Fruit fly (Drosophila melanogaster) whole organism, prepupa: Measurements from ENCODE around the gene CG17571.
A peak's percentile ranks its signal among the peaks of the same experiment; 100 is the strongest.

Experiments
- Blimp-1 ChIP-seq: fragments of 200-800 bp; sonication (Bioruptor generic); optimal IDR thresholded peaks from 3 replicates; lab custom pipeline; 2017; ENCODE audit warnings: missing biosample characterization, missing genetic modification characterization, mild to moderate bottlenecking, moderate library complexity, missing genetic modification reagents
- CG10631 ChIP-seq: fragments of 200-800 bp; sonication (Bioruptor generic); optimal IDR thresholded peaks from 2 replicates; lab custom pipeline; 2016; ENCODE audit warnings: missing biosample characterization, missing genetic modification characterization
- CG10669 ChIP-seq: fragments of 200-800 bp; sonication (Bioruptor generic); optimal IDR thresholded peaks from 3 replicates; lab custom pipeline; 2018; ENCODE audit warnings: missing biosample characterization, mild to moderate bottlenecking, missing genetic modification characterization, moderate library complexity
- CG11294 ChIP-seq: fragments of 200-800 bp; sonication (Bioruptor generic); IDR thresholded peaks from 2 replicates; pipeline ENCODE4 v1.3.6; 2022; ENCODE audit warnings: missing biosample characterization, missing genetic modification characterization
- CG11762 ChIP-seq: fragments of 200-800 bp; sonication (Bioruptor generic); optimal IDR thresholded peaks from 3 replicates; lab custom pipeline; 2016; ENCODE audit warnings: missing biosample characterization, missing genetic modification characterization; ENCODE audit not compliant: insufficient read depth
- CG11902 ChIP-seq: fragments of 200-800 bp; sonication (Bioruptor generic); optimal IDR thresholded peaks from 3 replicates; lab custom pipeline; 2016; ENCODE audit warnings: missing biosample characterization, missing genetic modification characterization
- CG15336 ChIP-seq: fragments of 200-800 bp; sonication (Bioruptor generic); IDR thresholded peaks from 2 replicates; pipeline ENCODE4 v1.3.6; 2022; ENCODE audit warnings: missing biosample characterization, missing genetic modification characterization
- CG1621 ChIP-seq: fragments of 200-800 bp; sonication (Bioruptor generic); optimal IDR thresholded peaks from 3 replicates; lab custom pipeline; 2018; ENCODE audit warnings: missing biosample characterization, mild to moderate bottlenecking, missing genetic modification characterization
- CG16779 ChIP-seq: fragments of 200-800 bp; sonication (Bioruptor generic); optimal IDR thresholded peaks from 3 replicates; lab custom pipeline; 2017; ENCODE audit warnings: missing biosample characterization, mild to moderate bottlenecking, missing genetic modification characterization
- CG31627 ChIP-seq: fragments of 200-800 bp; sonication (Bioruptor generic); optimal IDR thresholded peaks from 3 replicates; lab custom pipeline; 2016; ENCODE audit warnings: missing biosample characterization, missing genetic modification characterization
- CG32006 ChIP-seq: fragments of 200-800 bp; sonication (Bioruptor generic); optimal IDR thresholded peaks from 3 replicates; lab custom pipeline; 2017; ENCODE audit warnings: missing biosample characterization, mild to moderate bottlenecking, missing genetic modification characterization
- CG34406 ChIP-seq: fragments of 200-800 bp; sonication (Bioruptor generic); optimal IDR thresholded peaks from 3 replicates; lab custom pipeline; 2016; ENCODE audit warnings: missing biosample characterization, missing genetic modification characterization
- CG3919 ChIP-seq: fragments of 200-800 bp; sonication (Bioruptor generic); optimal IDR thresholded peaks from 3 replicates; lab custom pipeline; 2016; ENCODE audit warnings: missing biosample characterization, missing genetic modification characterization
- CG4318 ChIP-seq: fragments of 200-800 bp; sonication (Bioruptor generic); optimal IDR thresholded peaks from 3 replicates; lab custom pipeline; 2017; ENCODE audit warnings: missing biosample characterization, mild to moderate bottlenecking, missing genetic modification characterization
- CG6163 ChIP-seq: fragments of 200-800 bp; sonication (Bioruptor generic); IDR thresholded peaks from 3 replicates; pipeline ENCODE4 v1.3.6; 2022; ENCODE audit warnings: missing biosample characterization, missing genetic modification characterization
- CG6276 ChIP-seq: fragments of 200-800 bp; sonication (Bioruptor generic); optimal IDR thresholded peaks from 2 replicates; lab custom pipeline; 2017; ENCODE audit warnings: missing biosample characterization, mild to moderate bottlenecking, missing genetic modification characterization
- CG6792 ChIP-seq: fragments of 200-800 bp; sonication (Bioruptor generic); optimal IDR thresholded peaks from 3 replicates; lab custom pipeline; 2016; ENCODE audit warnings: missing biosample characterization, missing genetic modification characterization
- CG6808 ChIP-seq: fragments of 200-800 bp; sonication (Bioruptor generic); optimal IDR thresholded peaks from 3 replicates; lab custom pipeline; 2017; ENCODE audit warnings: missing biosample characterization, missing genetic modification characterization, mild to moderate bottlenecking, moderate library complexity, missing genetic modification reagents
- CG7368 ChIP-seq: fragments of 200-800 bp; sonication (Bioruptor generic); optimal IDR thresholded peaks from 3 replicates; lab custom pipeline; 2016; ENCODE audit warnings: missing biosample characterization, missing genetic modification characterization
- CG8119 ChIP-seq: fragments of 200-800 bp; sonication (Bioruptor generic); IDR thresholded peaks from 3 replicates; pipeline ENCODE4 v1.3.6; 2022; ENCODE audit warnings: missing biosample characterization, missing genetic modification characterization
- CG8319 ChIP-seq: fragments of 200-800 bp; sonication (Bioruptor generic); optimal IDR thresholded peaks from 3 replicates; lab custom pipeline; 2016; ENCODE audit warnings: missing biosample characterization, missing genetic modification characterization
- CG8632 ChIP-seq: fragments of 200-800 bp; sonication (Bioruptor generic); optimal IDR thresholded peaks from 3 replicates; lab custom pipeline; 2016; ENCODE audit warnings: missing biosample characterization, missing genetic modification characterization
- Eip75B ChIP-seq: fragments of 200-800 bp; sonication (Bioruptor generic); optimal IDR thresholded peaks from 3 replicates; lab custom pipeline; 2016; ENCODE audit warnings: missing biosample characterization, missing genetic modification characterization
- Eip78C ChIP-seq: fragments of 200-800 bp; sonication (Bioruptor generic); peaks from one replicate; lab custom pipeline; 2016; ENCODE audit warnings: missing biosample characterization, missing genetic modification characterization
- Eip93F ChIP-seq: fragments of 200-800 bp; sonication (Bioruptor generic); optimal IDR thresholded peaks from 2 replicates; lab custom pipeline; 2016; ENCODE audit warnings: missing biosample characterization, mild to moderate bottlenecking, missing genetic modification characterization
- Gug ChIP-seq: fragments of 200-800 bp; sonication (Bioruptor generic); IDR thresholded peaks from 2 replicates; pipeline ENCODE4 v1.3.6; 2022; ENCODE audit warnings: missing biosample characterization, missing genetic modification characterization
- Hr38 ChIP-seq: sonication (Bioruptor generic); optimal IDR thresholded peaks from 2 replicates; lab custom pipeline; 2016; ENCODE audit warnings: missing biosample characterization, missing genetic modification characterization
- Hr4 ChIP-seq: fragments of 200-800 bp; sonication (Bioruptor generic); optimal IDR thresholded peaks from 3 replicates; lab custom pipeline; 2016; ENCODE audit warnings: missing biosample characterization, missing genetic modification characterization
- Lpt ChIP-seq: fragments of 200-800 bp; sonication (Bioruptor generic); optimal IDR thresholded peaks from 3 replicates; lab custom pipeline; 2016; ENCODE audit warnings: missing biosample characterization, missing genetic modification characterization
- Met ChIP-seq: fragments of 200-800 bp; sonication (Bioruptor generic); optimal IDR thresholded peaks from 3 replicates; lab custom pipeline; 2016; ENCODE audit warnings: missing biosample characterization, missing genetic modification characterization
- OdsH ChIP-seq: fragments of 200-800 bp; sonication (Bioruptor generic); optimal IDR thresholded peaks from 3 replicates; lab custom pipeline; 2016; ENCODE audit warnings: missing biosample characterization, missing genetic modification characterization
- Smox ChIP-seq: fragments of 200-800 bp; sonication (Bioruptor generic); optimal IDR thresholded peaks from 3 replicates; lab custom pipeline; 2016; ENCODE audit warnings: missing biosample characterization, missing genetic modification characterization
- Sox14 ChIP-seq: fragments of 200-800 bp; sonication (Bioruptor generic); optimal IDR thresholded peaks from 3 replicates; lab custom pipeline; 2016; ENCODE audit warnings: missing biosample characterization, missing genetic modification characterization
- Sox15 ChIP-seq: fragments of 200-800 bp; sonication (Bioruptor generic); optimal IDR thresholded peaks from 3 replicates; lab custom pipeline; 2016; ENCODE audit warnings: missing biosample characterization, missing genetic modification characterization
- achi ChIP-seq: fragments of 200-800 bp; sonication (Bioruptor generic); optimal IDR thresholded peaks from 3 replicates; lab custom pipeline; 2016; ENCODE audit warnings: missing biosample characterization, missing genetic modification characterization
- acj6 ChIP-seq: fragments of 200-800 bp; sonication (Bioruptor generic); optimal IDR thresholded peaks from 3 replicates; lab custom pipeline; 2016; ENCODE audit warnings: missing biosample characterization, missing genetic modification characterization
- dac ChIP-seq: fragments of 200-800 bp; sonication (Bioruptor generic); optimal IDR thresholded peaks from 2 replicates; lab custom pipeline; 2017; ENCODE audit warnings: missing biosample characterization, mild to moderate bottlenecking, missing genetic modification characterization
- dsx ChIP-seq: fragments of 200-800 bp; optimal IDR thresholded peaks from 3 replicates; lab custom pipeline; 2019; ENCODE audit warnings: missing biosample characterization, mild to moderate bottlenecking, missing genetic modification characterization, moderate library complexity; ENCODE audit not compliant: poor library complexity, severe bottlenecking
- fd59A ChIP-seq: fragments of 200-800 bp; sonication (Bioruptor generic); optimal IDR thresholded peaks from 2 replicates; lab custom pipeline; 2017; ENCODE audit warnings: missing biosample characterization, mild to moderate bottlenecking, missing genetic modification characterization, missing genetic modification reagents
- fkh ChIP-seq: fragments of 200-800 bp; sonication (Bioruptor generic); optimal IDR thresholded peaks from 3 replicates; lab custom pipeline; 2017; ENCODE audit warnings: missing biosample characterization, mild to moderate bottlenecking, missing genetic modification characterization, moderate library complexity
- lz ChIP-seq: fragments of 200-800 bp; sonication (Bioruptor generic); optimal IDR thresholded peaks from 3 replicates; lab custom pipeline; 2016; ENCODE audit warnings: missing biosample characterization, missing genetic modification characterization
- pdm3 ChIP-seq: fragments of 200-800 bp; sonication (Bioruptor generic); optimal IDR thresholded peaks from 3 replicates; lab custom pipeline; 2016; ENCODE audit warnings: missing biosample characterization, missing genetic modification characterization
- salr ChIP-seq, 2 experiments: fragments of 200-800 bp; sonication (Bioruptor generic); optimal IDR thresholded peaks; 3 replicates each; lab custom pipeline; 2016 to 2018; ENCODE audit warnings: missing biosample characterization in 2 of 2, missing genetic modification characterization in 2 of 2, mild to moderate bottlenecking in 1 of 2
- ss ChIP-seq, 2 experiments: fragments of 200-800 bp; sonication (Bioruptor generic); optimal IDR thresholded peaks; 2 replicates in 1 of 2; 3 replicates in 1 of 2; lab custom pipeline; 2017 to 2018; ENCODE audit warnings: mild to moderate bottlenecking in 2 of 2, missing biosample characterization in 2 of 2, missing genetic modification characterization in 2 of 2, moderate library complexity in 1 of 2
- svp ChIP-seq: fragments of 200-800 bp; sonication (Bioruptor generic); peaks from one replicate; lab custom pipeline; 2016; ENCODE audit warnings: missing biosample characterization, missing genetic modification characterization

The CG17571 gene

dm6 chr2L:20257092-20257491 lies at the start of gene CG17571:
TSS of gene CG17571 (minus strand) at chr2L:20257192.
- TF ChIP-seq Gug (no peak), CG3919 (no peak), Eip93F (GFP tag; lab: Kevin White, UChicago) (no peak), Hr38 (GFP tag; lab: Kevin White, UChicago) (no peak), dac (GFP tag; lab: Kevin White, UChicago) (no peak), Smox (GFP tag; lab: Kevin White, UChicago) (no peak), salr (GFP tag; optimal IDR thresholded peaks at IDR 0.05; lab: Kevin White, UChicago) (no peak), Hr4 (GFP tag; lab: Kevin White, UChicago) (no peak)

- peak; percentile 14 for TF ChIP-seq Eip78C
- TF ChIP-seq Blimp-1 (GFP tag; lab: Kevin White, UChicago), result peak; percentile 98
- peak; percentile 6 for TF ChIP-seq Met (GFP tag; lab: Kevin White, UChicago)
- TF ChIP-seq CG32006 (GFP tag; lab: Kevin White, UChicago), result no peak
- TF ChIP-seq CG8319 (GFP tag; lab: Kevin White, UChicago), result no peak
- no peak for TF ChIP-seq Sox14 (GFP tag; lab: Kevin White, UChicago)
- no peak for TF ChIP-seq acj6 (GFP tag; lab: Kevin White, UChicago)
- peak; percentile 47 for TF ChIP-seq svp
- TF ChIP-seq Eip93F (GFP tag; lab: Kevin White, UChicago), result no peak
- TF ChIP-seq Eip75B (GFP tag; lab: Kevin White, UChicago), result no peak
- TF ChIP-seq CG8632 (GFP tag; lab: Kevin White, UChicago), result no peak
- no peak for TF ChIP-seq Gug
Measured at dm6 chr2L:20296946-20297345, 40.0 kb upstream of the CG17571 start.

dm6 chr2L:20295860-20296259 lies 38.9 kb upstream of the CG17571 start:
- TF ChIP-seq CG6276 (GFP tag; lab: Kevin White, UChicago) (no peak), achi (GFP tag; lab: Kevin White, UChicago) (peak; percentile 23), CG4318 (GFP tag; lab: Kevin White, UChicago) (peak; percentile 82), CG16779 (tag; lab: Kevin White, UChicago) (no peak), svp (no peak), Gug (0 out of 2 replicates have a peak, but pooled peaks have one; percentile 12), fkh (GFP tag; lab: Kevin White, UChicago) (no peak), ss (GFP tag; optimal IDR thresholded peaks at IDR 0.05; lab: Kevin White, UChicago) (no peak), CG34406 (GFP tag; lab: Kevin White, UChicago) (no peak), lz (GFP tag; lab: Kevin White, UChicago) (no peak), Hr4 (GFP tag; lab: Kevin White, UChicago) (peak; percentile 89), CG8319 (GFP tag; lab: Kevin White, UChicago) (no peak), fd59A (no peak), CG6792 (GFP tag; lab: Kevin White, UChicago) (no peak), CG6163 (GFP tag; lab: Robert Waterston, UW) (peak; percentile 58; the same call in 2 of the 3 replicates), Eip75B (GFP tag; lab: Kevin White, UChicago) (peak; percentile 1), CG7368 (GFP tag; lab: Kevin White, UChicago) (peak; percentile 15), CG11902 (GFP tag; lab: Kevin White, UChicago) (peak; percentile 16), acj6 (GFP tag; lab: Kevin White, UChicago) (peak; percentile 19), pdm3 (peak; percentile 60), Hr38 (GFP tag; lab: Kevin White, UChicago) (no peak), CG11294 (GFP tag; lab: Robert Waterston, UW) (no peak), CG11762 (no peak), CG6808 (GFP tag; lab: Kevin White, UChicago) (no peak), dsx (no peak), Sox14 (GFP tag; lab: Kevin White, UChicago) (no peak), OdsH (peak; percentile 49), Sox15 (GFP tag; lab: Kevin White, UChicago) (no peak), dac (GFP tag; lab: Kevin White, UChicago) (peak; percentile 79), Blimp-1 (GFP tag; lab: Kevin White, UChicago) (peak; percentile 53), Smox (GFP tag; lab: Kevin White, UChicago) (no peak), Met (GFP tag; lab: Kevin White, UChicago) (no peak), CG15336 (peak; percentile 72), CG31627 (GFP tag; lab: Kevin White, UChicago) (no peak), Lpt (peak; percentile 40), CG8632 (GFP tag; lab: Kevin White, UChicago) (peak; percentile 17), CG1621 (tag; lab: Kevin White, UChicago) (no peak), CG10669 (no peak), Eip78C (peak; percentile 82), CG8119 (peak; percentile 60; the same call in 2 of the 3 replicates), CG10631 (peak; percentile 8)
